Worm (Caenorhabditis elegans) whole organism, late embryonic: ENCODE results near the gene T19C3.2.

Source experiments
- C38D4.7 ChIP-seq: fragments of 200-800 bp; sonication (Bioruptor generic); optimal IDR thresholded peaks from 2 replicates; lab custom pipeline; 2018; ENCODE audit warnings: mild to moderate bottlenecking, missing genetic modification characterization, moderate library complexity, missing compliant biosample characterization
- K02D7.2 ChIP-seq: sonication (generic microtip); optimal IDR thresholded peaks from 2 replicates; lab custom pipeline; 2017; ENCODE audit warnings: mild to moderate bottlenecking, missing genetic modification characterization, missing compliant biosample characterization
- K09A11.1 ChIP-seq: sonication (generic microtip); optimal IDR thresholded peaks from 2 replicates; lab custom pipeline; 2017; ENCODE audit warnings: antibody characterized with exemption, mild to moderate bottlenecking, missing genetic modification characterization, missing compliant biosample characterization; ENCODE audit not compliant: insufficient read depth
- T23F11.4 ChIP-seq: fragments of 200-800 bp; sonication (Bioruptor generic); optimal IDR thresholded peaks from 2 replicates; lab custom pipeline; 2018; ENCODE audit warnings: mild to moderate bottlenecking, missing genetic modification characterization, missing compliant biosample characterization
- ama-1 ChIP-seq: fragments of 150-350 bp; optimal IDR thresholded peaks from 2 replicates; lab custom pipeline; 2014
- ceh-14 ChIP-seq: sonication (generic microtip); optimal IDR thresholded peaks from 2 replicates; lab custom pipeline; 2016; ENCODE audit warnings: missing genotype, missing genetic modification characterization, missing compliant biosample characterization
- ceh-19 ChIP-seq: fragments of 200-800 bp; sonication (Bioruptor generic); optimal IDR thresholded peaks from 2 replicates; lab custom pipeline; 2018; ENCODE audit warnings: mild to moderate bottlenecking, missing genetic modification characterization, missing compliant biosample characterization
- ceh-2 ChIP-seq: sonication (generic microtip); optimal IDR thresholded peaks from 2 replicates; lab custom pipeline; 2016; ENCODE audit warnings: missing genotype, missing genetic modification characterization, missing compliant biosample characterization
- ceh-30 ChIP-seq: fragments of 150-350 bp; optimal IDR thresholded peaks from 2 replicates; lab custom pipeline; 2014; ENCODE audit warnings: missing biosample characterization, missing genetic modification characterization
- ceh-31 ChIP-seq: sonication (generic microtip); optimal IDR thresholded peaks from 2 replicates; lab custom pipeline; 2016; ENCODE audit warnings: missing genetic modification characterization, missing compliant biosample characterization
- ceh-34 ChIP-seq: sonication (generic microtip); optimal IDR thresholded peaks from 2 replicates; lab custom pipeline; 2016; ENCODE audit warnings: mild to moderate bottlenecking, missing genetic modification characterization, missing compliant biosample characterization
- ceh-48 ChIP-seq: sonication (generic microtip); optimal IDR thresholded peaks from 2 replicates; lab custom pipeline; 2016; ENCODE audit warnings: missing genetic modification characterization, inconsistent platforms, missing compliant biosample characterization
- che-1 ChIP-seq: sonication (generic microtip); optimal IDR thresholded peaks from 2 replicates; lab custom pipeline; 2016; ENCODE audit warnings: mild to moderate bottlenecking, missing genetic modification characterization, missing compliant biosample characterization
- dve-1 ChIP-seq: sonication (generic microtip); optimal IDR thresholded peaks from 2 replicates; lab custom pipeline; 2017; ENCODE audit warnings: antibody characterized with exemption, mild to moderate bottlenecking, missing genetic modification characterization, missing compliant biosample characterization
- elt-2 ChIP-seq: sonication (generic microtip); optimal IDR thresholded peaks from 2 replicates; lab custom pipeline; 2016; ENCODE audit warnings: missing genetic modification reagents, missing genetic modification characterization, missing compliant biosample characterization
- ets-4 ChIP-seq: sonication (generic microtip); optimal IDR thresholded peaks from 2 replicates; lab custom pipeline; 2016; ENCODE audit warnings: missing genetic modification characterization, missing compliant biosample characterization
- eyg-1 ChIP-seq: sonication (generic microtip); optimal IDR thresholded peaks from 2 replicates; lab custom pipeline; 2016; ENCODE audit warnings: missing genotype, missing genetic modification characterization, missing compliant biosample characterization
- fkh-10 ChIP-seq: fragments of 150-350 bp; optimal IDR thresholded peaks from 2 replicates; lab custom pipeline; 2014; ENCODE audit warnings: missing biosample characterization, missing genetic modification reagents, missing genetic modification characterization
- fkh-6 ChIP-seq: sonication (generic microtip); optimal IDR thresholded peaks from 2 replicates; lab custom pipeline; 2016; ENCODE audit warnings: missing genetic modification characterization, missing compliant biosample characterization
- hlh-13 ChIP-seq: fragments of 200-800 bp; sonication (Bioruptor generic); optimal IDR thresholded peaks from 2 replicates; lab custom pipeline; 2018; ENCODE audit warnings: mild to moderate bottlenecking, missing genetic modification characterization, missing compliant biosample characterization
- hlh-15 ChIP-seq: sonication (generic microtip); optimal IDR thresholded peaks from 2 replicates; lab custom pipeline; 2016; ENCODE audit warnings: missing genetic modification characterization, missing compliant biosample characterization
- hlh-30 ChIP-seq: sonication (generic microtip); optimal IDR thresholded peaks from 2 replicates; lab custom pipeline; 2017; ENCODE audit warnings: antibody characterized with exemption, missing genetic modification characterization, missing compliant biosample characterization; ENCODE audit not compliant: insufficient read depth
- hlh-6 ChIP-seq: sonication (generic microtip); optimal IDR thresholded peaks from 2 replicates; lab custom pipeline; 2016; ENCODE audit warnings: missing genotype, missing genetic modification characterization, missing compliant biosample characterization
- lin-11 ChIP-seq: fragments of 200-800 bp; sonication (Bioruptor generic); optimal IDR thresholded peaks from 2 replicates; lab custom pipeline; 2018; ENCODE audit warnings: mild to moderate bottlenecking, missing genetic modification characterization, missing compliant biosample characterization
- madf-2 ChIP-seq: sonication (generic microtip); optimal IDR thresholded peaks from 2 replicates; lab custom pipeline; 2017; ENCODE audit warnings: missing genetic modification characterization, missing compliant biosample characterization
- mec-3 ChIP-seq: sonication (generic microtip); optimal IDR thresholded peaks from 2 replicates; lab custom pipeline; 2016; ENCODE audit warnings: borderline replicate concordance, missing genetic modification characterization, missing compliant biosample characterization
- nfya-1 ChIP-seq: sonication (generic microtip); optimal IDR thresholded peaks from 2 replicates; lab custom pipeline; 2017; ENCODE audit warnings: missing genetic modification characterization, mild to moderate bottlenecking, missing compliant biosample characterization, antibody characterized with exemption, moderate library complexity
- nhr-11 ChIP-seq: fragments of 150-350 bp; optimal IDR thresholded peaks from 2 replicates; lab custom pipeline; 2014; ENCODE audit warnings: missing biosample characterization, missing genetic modification characterization
- nhr-232 ChIP-seq: sonication (generic microtip); optimal IDR thresholded peaks from 2 replicates; lab custom pipeline; 2016; ENCODE audit warnings: missing genetic modification characterization, missing compliant biosample characterization
- pag-3 ChIP-seq: sonication (generic microtip); optimal IDR thresholded peaks from 2 replicates; lab custom pipeline; 2016; ENCODE audit warnings: missing compliant biosample characterization, missing genetic modification characterization, borderline replicate concordance
- pax-1 ChIP-seq: fragments of 150-350 bp; optimal IDR thresholded peaks from 2 replicates; lab custom pipeline; 2014; ENCODE audit warnings: missing biosample characterization, missing genetic modification characterization
- pha-2 ChIP-seq: sonication (generic microtip); optimal IDR thresholded peaks from 2 replicates; lab custom pipeline; 2017; ENCODE audit warnings: mild to moderate bottlenecking, missing genetic modification characterization, missing compliant biosample characterization
- pqm-1 ChIP-seq: sonication (generic microtip); optimal IDR thresholded peaks from 2 replicates; lab custom pipeline; 2016; ENCODE audit warnings: missing genetic modification characterization, missing compliant biosample characterization
- rnt-1 ChIP-seq: sonication (generic microtip); optimal IDR thresholded peaks from 2 replicates; lab custom pipeline; 2016; ENCODE audit warnings: missing genetic modification characterization, missing compliant biosample characterization
- sox-4 ChIP-seq: sonication (generic microtip); optimal IDR thresholded peaks from 2 replicates; lab custom pipeline; 2017; ENCODE audit warnings: mild to moderate bottlenecking, missing genetic modification characterization, inconsistent platforms, missing compliant biosample characterization
- tbx-7 ChIP-seq: sonication (generic microtip); optimal IDR thresholded peaks from 2 replicates; lab custom pipeline; 2016; ENCODE audit warnings: missing genotype, missing genetic modification characterization, missing compliant biosample characterization
- ttx-3 ChIP-seq: sonication (generic microtip); optimal IDR thresholded peaks from 2 replicates; lab custom pipeline; 2016; ENCODE audit warnings: missing genetic modification reagents, missing genetic modification characterization, missing compliant biosample characterization
- unc-42 ChIP-seq: sonication (generic microtip); optimal IDR thresholded peaks from 2 replicates; lab custom pipeline; 2016; ENCODE audit warnings: missing genotype, missing genetic modification characterization, missing compliant biosample characterization

T19C3.2 gene

ce11 chrIII:623754-624153 is 6.4 kb upstream of the T19C3.2 start (continued):
- TF ChIP-seq pqm-1 (peak; percentile 48), sox-4 (no peak), K09A11.1 (tag; lab: Kevin White, UChicago) (peak; percentile 36), fkh-6 (tag; lab: Kevin White, UChicago) (no peak), che-1 (tag; lab: Kevin White, UChicago) (no peak), ttx-3 (tag; lab: Kevin White, UChicago) (no peak), C38D4.7 (GFP tag; lab: Kevin White, UChicago) (no peak), nfya-1 (tag; lab: Kevin White, UChicago) (peak; percentile 85), ceh-31 (tag; lab: Kevin White, UChicago) (peak; percentile 79), nhr-11 (tag; lab: Kevin White, UChicago) (no peak), pag-3 (tag; lab: Kevin White, UChicago) (no peak), eyg-1 (tag; lab: Kevin White, UChicago) (no peak), K02D7.2 (no peak), unc-42 (peak; percentile 71), ceh-34 (tag; lab: Kevin White, UChicago) (peak; percentile 71), hlh-15 (no peak), ets-4 (tag; lab: Kevin White, UChicago) (peak; percentile 53), ceh-2 (tag; lab: Kevin White, UChicago) (peak; percentile 43), rnt-1 (tag; lab: Kevin White, UChicago) (peak; percentile 49), pax-1 (tag; lab: Kevin White, UChicago) (no peak), tbx-7 (tag; lab: Kevin White, UChicago) (no peak), ama-1 (no peak), mec-3 (tag; lab: Kevin White, UChicago) (no peak), hlh-13 (no peak), fkh-10 (no peak), nhr-232 (tag; lab: Kevin White, UChicago) (no peak), pha-2 (tag; lab: Kevin White, UChicago) (no peak), hlh-6 (no peak), elt-2 (tag; lab: Kevin White, UChicago) (peak; percentile 68), ceh-48 (peak; percentile 17)

- no peak for TF ChIP-seq lin-11
- no peak for TF ChIP-seq hlh-13
- TF ChIP-seq hlh-30 (tag; lab: Kevin White, UChicago) = no peak
- TF ChIP-seq ceh-30 (tag; lab: Kevin White, UChicago) = no peak
- TF ChIP-seq hlh-15 = no peak
- no peak for TF ChIP-seq fkh-6 (tag; lab: Kevin White, UChicago)
- no peak for TF ChIP-seq ceh-19
- TF ChIP-seq T23F11.4 = no peak
- no peak for TF ChIP-seq ceh-14
- TF ChIP-seq dve-1 (tag; lab: Kevin White, UChicago) = no peak
- no peak for TF ChIP-seq rnt-1 (tag; lab: Kevin White, UChicago)
- no peak for TF ChIP-seq nhr-232 (tag; lab: Kevin White, UChicago)
- TF ChIP-seq ceh-34 (tag; lab: Kevin White, UChicago) = no peak
- no peak for TF ChIP-seq hlh-6
- no peak for TF ChIP-seq unc-42
- TF ChIP-seq, all 69 proteins: peak for 0
Observed at ce11 chrIII:620204-620718, 2.9 kb upstream of the T19C3.2 start, which contains the start of gene T19C3.4. Gene T19C3.4, minus strand, starts transcription at chrIII:620254.

ce11 chrIII:614447-614846 is 2.9 kb downstream of the T19C3.2 start, which contains the start of gene T19C3.3:
Gene T19C3.3, minus strand, starts transcription at chrIII:614547.
- TF ChIP-seq unc-42 (peak; percentile 10), madf-2 (tag; lab: Kevin White, UChicago) (no peak)
